Worm (Caenorhabditis elegans) whole organism, early embryonic: ENCODE results near the gene str-220.

Source experiments
- B0310.2 ChIP-seq: sonication (generic microtip); optimal IDR thresholded peaks from 2 replicates; lab custom pipeline; 2016; ENCODE audit warnings: mild to moderate bottlenecking, missing genetic modification characterization, missing compliant biosample characterization
- F13C5.2 ChIP-seq: sonication (generic microtip); optimal IDR thresholded peaks from 2 replicates; lab custom pipeline; 2017; ENCODE audit warnings: mild to moderate bottlenecking, missing genetic modification characterization, inconsistent platforms, missing compliant biosample characterization
- ama-1 ChIP-seq: fragments of 150-350 bp; optimal IDR thresholded peaks from 2 replicates; lab custom pipeline; 2014
- flt-1 ChIP-seq: fragments of 200-800 bp; sonication (Bioruptor generic); IDR thresholded peaks from 2 replicates; pipeline ENCODE4 v1.3.6; 2022; ENCODE audit warnings: missing genetic modification characterization, missing compliant biosample characterization
- hmg-4 ChIP-seq: fragments of 200-800 bp; sonication (Bioruptor generic); optimal IDR thresholded peaks from 2 replicates; lab custom pipeline; 2018; ENCODE audit warnings: mild to moderate bottlenecking, missing genetic modification characterization, missing compliant biosample characterization
- sea-1 ChIP-seq: fragments of 200-800 bp; sonication (Bioruptor generic); conservative IDR thresholded peaks from 2 replicates; pipeline ENCODE4 v1.3.6; 2022; ENCODE audit warnings: missing genetic modification characterization, missing compliant biosample characterization

- TF ChIP-seq flt-1 (GFP tag; lab: Robert Waterston, UW) (no peak), ama-1 (lab: Kevin White, UChicago) (no peak), B0310.2 (tag; lab: Kevin White, UChicago) (no peak), F13C5.2 (no peak), sea-1 (no peak), hmg-4 (GFP tag; lab: Kevin White, UChicago) (no peak)
Observed at ce11 chrIV:7173489-7173888, 2.4 kb upstream of the str-220 start, which contains the start of gene str-1.
